Fruit fly (Drosophila melanogaster) whole organism, prepupa: ENCODE data around the gene CG45002.
A peak's percentile ranks its signal among the peaks of the same experiment; 100 is the strongest.

Experiments used
- achi ChIP-seq: fragments of 200-800 bp; sonication (Bioruptor generic); optimal IDR thresholded peaks from 3 replicates; lab custom pipeline; 2016; ENCODE audit warnings: missing biosample characterization, missing genetic modification characterization
- salr ChIP-seq, 2 experiments: fragments of 200-800 bp; sonication (Bioruptor generic); optimal IDR thresholded peaks; 3 replicates each; lab custom pipeline; 2016 to 2018; ENCODE audit warnings: missing biosample characterization in 2 of 2, missing genetic modification characterization in 2 of 2, mild to moderate bottlenecking in 1 of 2
- svp ChIP-seq: fragments of 200-800 bp; sonication (Bioruptor generic); peaks from one replicate; lab custom pipeline; 2016; ENCODE audit warnings: missing biosample characterization, missing genetic modification characterization

Gene CG45002

DNA sequence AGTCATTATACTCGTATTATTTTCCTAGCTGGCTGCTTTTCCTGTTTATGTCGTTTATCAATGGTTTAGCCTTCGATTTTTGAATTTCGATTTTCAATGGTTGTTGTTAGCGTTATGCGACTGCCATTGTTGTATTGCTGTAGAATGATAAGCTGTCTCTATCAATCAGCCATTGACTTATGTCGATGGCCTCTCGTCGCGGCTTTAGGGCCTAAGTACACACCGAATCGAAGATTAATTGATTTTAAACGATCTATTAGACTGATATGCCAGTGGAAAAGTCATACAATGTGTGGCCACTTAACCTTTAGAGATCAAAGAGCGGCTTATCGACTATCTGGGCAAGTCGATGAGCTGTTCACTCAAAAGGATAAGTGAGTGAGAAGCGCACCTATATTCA is 143.9 kb downstream of the CG45002 start:
- peak; percentile 78 for TF ChIP-seq svp (GFP tag; lab: Kevin White, UChicago)
- TF ChIP-seq salr (GFP tag; optimal IDR thresholded peaks at IDR 0.05; lab: Kevin White, UChicago), result no peak

DNA sequence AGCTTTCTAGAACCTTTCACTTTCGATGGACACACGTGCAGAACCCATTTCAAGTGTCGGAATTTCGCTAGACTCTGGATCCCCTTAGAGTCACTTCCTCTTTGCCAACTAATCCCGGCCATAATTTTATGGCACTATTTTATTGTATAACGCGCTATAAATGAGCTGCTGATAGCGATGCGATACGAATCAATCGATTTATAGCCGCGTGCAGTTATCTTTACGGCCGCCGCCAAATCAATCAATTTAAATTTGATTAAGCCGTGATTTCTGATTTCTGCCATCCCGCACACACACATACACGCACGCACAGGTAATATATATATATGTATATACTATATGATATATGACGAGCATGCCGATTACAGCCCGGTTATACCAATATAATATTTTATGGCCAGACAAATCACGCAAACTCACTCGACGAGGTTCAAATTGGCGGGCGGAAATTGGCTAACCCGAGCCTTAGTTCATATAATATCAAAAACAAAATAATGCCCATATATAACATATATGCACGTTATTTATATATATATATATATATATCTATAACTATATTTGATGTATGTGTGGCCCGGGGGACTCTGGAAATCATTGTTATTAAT is 145.7 kb downstream of the CG45002 start:
- no peak for TF ChIP-seq achi (GFP tag; lab: Kevin White, UChicago)
